Fruit fly (Drosophila melanogaster): ENCODE measurements around the gene CG3588.

The CG3588 gene

DNA sequence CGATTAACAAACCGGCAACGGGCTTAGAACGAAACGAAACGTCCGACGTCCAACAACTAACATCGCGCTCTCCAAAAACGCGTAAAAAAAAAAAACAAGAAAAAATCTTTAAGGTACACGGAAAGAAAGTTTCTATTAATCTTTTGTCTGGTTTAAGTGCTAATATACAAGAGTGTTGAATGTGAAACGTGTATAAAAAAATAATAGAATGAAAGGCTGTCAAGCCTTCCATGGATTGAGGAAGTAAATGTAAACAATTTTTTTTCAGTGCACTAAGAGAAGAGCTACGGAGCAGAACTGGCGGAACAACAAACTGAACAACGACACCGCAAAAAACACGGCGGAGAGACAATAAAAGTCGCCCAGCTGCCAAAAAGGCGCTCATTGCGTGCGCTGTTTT is at the start of gene CG3588 (continued):
- peak; percentile 73 for TF ChIP-seq seq (GFP tag; IDR thresholded peaks at IDR 0.05)
- peak; percentile 1 for TF ChIP-seq trem (tag; optimal IDR thresholded peaks at IDR 0.05)
- TF ChIP-seq so (GFP tag; IDR thresholded peaks at IDR 0.05), result no peak
- TF ChIP-seq cg (GFP tag; optimal IDR thresholded peaks at IDR 0.05), result no peak
- TF ChIP-seq CG9876 (GFP tag; optimal IDR thresholded peaks at IDR 0.05), result peak; percentile 30
- TF ChIP-seq caup (GFP tag; optimal IDR thresholded peaks at IDR 0.05; ENCODE audit: severe bottlenecking), result peak; percentile 77
- no peak for TF ChIP-seq nom (GFP tag; optimal IDR thresholded peaks at IDR 0.05)
- no peak for TF ChIP-seq CG7271 (tag; optimal IDR thresholded peaks at IDR 0.05)
- peak; percentile 49 for TF ChIP-seq CG8924 (tag; optimal IDR thresholded peaks at IDR 0.05)
- TF ChIP-seq da (GFP tag; optimal IDR thresholded peaks at IDR 0.05), result no peak
- TF ChIP-seq CG11085 (GFP tag; IDR thresholded peaks at IDR 0.05), result peak; percentile 57
- TF ChIP-seq stc (GFP tag; IDR thresholded peaks at IDR 0.05), result peak; percentile 72
- TF ChIP-seq run (tag; optimal IDR thresholded peaks at IDR 0.05), result no peak
- no peak for TF ChIP-seq Antp (GFP tag; optimal IDR thresholded peaks at IDR 0.05)
- peak; percentile 65 for TF ChIP-seq CG17328 (GFP tag; IDR thresholded peaks at IDR 0.05)
- peak; percentile 70 for TF ChIP-seq wdn (GFP tag; IDR thresholded peaks at IDR 0.05)
- TF ChIP-seq CG31224 (GFP tag; IDR thresholded peaks at IDR 0.05), result peak; percentile 62
- peak; percentile 58 for TF ChIP-seq Ravus (GFP tag; IDR thresholded peaks at IDR 0.05)
- no peak for TF ChIP-seq Usf (GFP tag; optimal IDR thresholded peaks at IDR 0.05)
- peak; percentile 82 for TF ChIP-seq Fer3 (tag; optimal IDR thresholded peaks at IDR 0.05)
- TF ChIP-seq grn (GFP tag; optimal IDR thresholded peaks at IDR 0.05), result no peak
- peak; percentile 73 for TF ChIP-seq esg (GFP tag; conservative IDR thresholded peaks at IDR 0.05)
- no peak for TF ChIP-seq wor (GFP tag; IDR thresholded peaks at IDR 0.05)
- TF ChIP-seq CG12659 (GFP tag; optimal IDR thresholded peaks at IDR 0.05), result peak; percentile 65
- no peak for TF ChIP-seq gfzf (GFP tag; optimal IDR thresholded peaks at IDR 0.05)
- TF ChIP-seq Hmx (GFP tag; optimal IDR thresholded peaks at IDR 0.05), result no peak
- peak; percentile 33 for TF ChIP-seq ATbp (GFP tag; optimal IDR thresholded peaks at IDR 0.05)
- no peak for TF ChIP-seq Lpt (GFP tag; optimal IDR thresholded peaks at IDR 0.05)
- TF ChIP-seq HLH3B (GFP tag; IDR thresholded peaks at IDR 0.05), result peak; percentile 55
- TF ChIP-seq kay (GFP tag; optimal IDR thresholded peaks at IDR 0.05), result no peak
- TF ChIP-seq CG42726 (GFP tag; IDR thresholded peaks at IDR 0.05; ENCODE audit: partially characterized antibody), result no peak
- TF ChIP-seq CG8478 (optimal IDR thresholded peaks at IDR 0.05), result no peak
- no peak for TF ChIP-seq Doc2 (GFP tag; IDR thresholded peaks at IDR 0.05)
- TF ChIP-seq CG10543 (GFP tag; optimal IDR thresholded peaks at IDR 0.05), result no peak
- peak; percentile 61 for TF ChIP-seq Atf-2 (GFP tag; optimal IDR thresholded peaks at IDR 0.05)
- peak; percentile 79 for TF ChIP-seq Atf6 (GFP tag; IDR thresholded peaks at IDR 0.05)
- TF ChIP-seq ERR (GFP tag; optimal IDR thresholded peaks at IDR 0.05), result no peak
- peak; percentile 81 for TF ChIP-seq Meics (GFP tag; optimal IDR thresholded peaks at IDR 0.05)
- TF ChIP-seq CG17361 (GFP tag; IDR thresholded peaks at IDR 0.05), result peak; percentile 49; the same call in 2 of the 3 replicates
- peak; percentile 68 for TF ChIP-seq bcd (GFP tag; optimal IDR thresholded peaks at IDR 0.05)
- TF ChIP-seq Deaf1 (tag; optimal IDR thresholded peaks at IDR 0.05), result peak; percentile 25
- TF ChIP-seq Lhr (GFP tag; optimal IDR thresholded peaks at IDR 0.05), result no peak
- no peak for TF ChIP-seq CG15073 (GFP tag; optimal IDR thresholded peaks at IDR 0.05)
- peak; percentile 50 for TF ChIP-seq CG8944 (GFP tag; optimal IDR thresholded peaks at IDR 0.05)
- TF ChIP-seq unc-4 (GFP tag; IDR thresholded peaks at IDR 0.05; ENCODE audit: partially characterized antibody), result no peak
- no peak for TF ChIP-seq exex (tag; optimal IDR thresholded peaks at IDR 0.05)
- no peak for TF ChIP-seq CG8290 (GFP tag; optimal IDR thresholded peaks at IDR 0.05)
- peak in 1 of 2 experiments; percentile 66 for TF ChIP-seq CG8290 (tag; optimal IDR thresholded peaks at IDR 0.05)
- TF ChIP-seq B-H1 (GFP tag; IDR thresholded peaks at IDR 0.05), result peak; percentile 57
- peak; percentile 46 for TF ChIP-seq Blimp-1 (GFP tag; optimal IDR thresholded peaks at IDR 0.05)
- no peak for TF ChIP-seq CG8281 (tag; optimal IDR thresholded peaks at IDR 0.05)
- TF ChIP-seq CG2202 (tag; optimal IDR thresholded peaks at IDR 0.05), result no peak
